Worm (Caenorhabditis elegans): ENCODE data around the gene cutl-23.

Gene cutl-23

ce11 chrIII:5734328-5734727, 35.7 kb upstream of the cutl-23 start:
- TF ChIP-seq klf-2 (GFP tag; conservative IDR thresholded peaks at IDR 0.05): no peak
- TF ChIP-seq tab-1 (GFP tag; IDR thresholded peaks at IDR 0.05): no peak
- TF ChIP-seq T22C8.4 (GFP tag; IDR thresholded peaks at IDR 0.05): no peak

- TF ChIP-seq med-1 (GFP tag; optimal IDR thresholded peaks at IDR 0.05; ENCODE audit: insufficient read depth) (no peak), cog-1 (tag; optimal IDR thresholded peaks at IDR 0.05) (no peak), ref-1 (GFP tag; conservative IDR thresholded peaks at IDR 0.05) (no peak), ztf-23 (GFP tag; IDR thresholded peaks at IDR 0.05) (no peak), tab-1 (GFP tag; IDR thresholded peaks at IDR 0.05) (no peak), T22C8.4 (GFP tag; IDR thresholded peaks at IDR 0.05) (no peak), ztf-29 (GFP tag; IDR thresholded peaks at IDR 0.05) (no peak), flt-1 (GFP tag; IDR thresholded peaks at IDR 0.05) (no peak), klf-2 (GFP tag; conservative IDR thresholded peaks at IDR 0.05) (no peak)
Measured at ce11 chrIII:5734905-5735304, 35.1 kb upstream of the cutl-23 start, which contains the start of gene B0244.10. Gene B0244.10 (plus strand): TSS chrIII:5735158.

ce11 chrIII:5737708-5738107, 32.3 kb upstream of the cutl-23 start, which contains the start of gene B0244.6:
Gene B0244.6 (plus strand): TSS chrIII:5738008.
- TF ChIP-seq med-1 (GFP tag; optimal IDR thresholded peaks at IDR 0.05; ENCODE audit: insufficient read depth): no peak
- TF ChIP-seq ztf-29 (GFP tag; IDR thresholded peaks at IDR 0.05): no peak
- no peak for TF ChIP-seq cog-1 (tag; optimal IDR thresholded peaks at IDR 0.05)
- no peak for TF ChIP-seq ztf-23 (GFP tag; IDR thresholded peaks at IDR 0.05)
- no peak for TF ChIP-seq T22C8.4 (GFP tag; IDR thresholded peaks at IDR 0.05)
- no peak for TF ChIP-seq tab-1 (GFP tag; IDR thresholded peaks at IDR 0.05)
- no peak for TF ChIP-seq klf-2 (GFP tag; conservative IDR thresholded peaks at IDR 0.05)
- no peak for TF ChIP-seq ref-1 (GFP tag; conservative IDR thresholded peaks at IDR 0.05)
- TF ChIP-seq flt-1 (GFP tag; IDR thresholded peaks at IDR 0.05): no peak

ce11 chrIII:5740666-5741065, 29.3 kb upstream of the cutl-23 start, which contains the start of gene B0244.16:
Gene B0244.16 (plus strand): TSS chrIII:5740966.
- TF ChIP-seq cog-1 (tag; optimal IDR thresholded peaks at IDR 0.05) (no peak), ref-1 (GFP tag; conservative IDR thresholded peaks at IDR 0.05) (no peak), ztf-23 (GFP tag; IDR thresholded peaks at IDR 0.05) (no peak), ztf-29 (GFP tag; IDR thresholded peaks at IDR 0.05) (no peak), flt-1 (GFP tag; IDR thresholded peaks at IDR 0.05) (no peak), med-1 (GFP tag; optimal IDR thresholded peaks at IDR 0.05; ENCODE audit: insufficient read depth) (no peak), tab-1 (GFP tag; IDR thresholded peaks at IDR 0.05) (no peak), T22C8.4 (GFP tag; IDR thresholded peaks at IDR 0.05) (no peak), klf-2 (GFP tag; conservative IDR thresholded peaks at IDR 0.05) (no peak)

ce11 chrIII:5743084-5743483, 26.9 kb upstream of the cutl-23 start, which contains the start of gene B0244.15:
Gene B0244.15 (plus strand): TSS chrIII:5743384.
- no peak for TF ChIP-seq klf-2 (GFP tag; conservative IDR thresholded peaks at IDR 0.05)
- no peak for TF ChIP-seq cog-1 (tag; optimal IDR thresholded peaks at IDR 0.05)
- no peak for TF ChIP-seq tab-1 (GFP tag; IDR thresholded peaks at IDR 0.05)
- TF ChIP-seq T22C8.4 (GFP tag; IDR thresholded peaks at IDR 0.05): no peak
- no peak for TF ChIP-seq ztf-23 (GFP tag; IDR thresholded peaks at IDR 0.05)
- TF ChIP-seq ztf-29 (GFP tag; IDR thresholded peaks at IDR 0.05): no peak
- TF ChIP-seq med-1 (GFP tag; optimal IDR thresholded peaks at IDR 0.05; ENCODE audit: insufficient read depth): no peak
- TF ChIP-seq ref-1 (GFP tag; conservative IDR thresholded peaks at IDR 0.05): no peak
- no peak for TF ChIP-seq flt-1 (GFP tag; IDR thresholded peaks at IDR 0.05)

ce11 chrIII:5744579-5744978, 25.4 kb upstream of the cutl-23 start, which contains the start of gene B0244.5:
Gene B0244.5 (plus strand): TSS chrIII:5744879.
- no peak for TF ChIP-seq flt-1 (GFP tag; IDR thresholded peaks at IDR 0.05)
- no peak for TF ChIP-seq med-1 (GFP tag; optimal IDR thresholded peaks at IDR 0.05; ENCODE audit: insufficient read depth)
- TF ChIP-seq T22C8.4 (GFP tag; IDR thresholded peaks at IDR 0.05): no peak
- TF ChIP-seq tab-1 (GFP tag; IDR thresholded peaks at IDR 0.05): no peak
- no peak for TF ChIP-seq klf-2 (GFP tag; conservative IDR thresholded peaks at IDR 0.05)
- TF ChIP-seq ref-1 (GFP tag; conservative IDR thresholded peaks at IDR 0.05): no peak
- no peak for TF ChIP-seq ztf-29 (GFP tag; IDR thresholded peaks at IDR 0.05)
- no peak for TF ChIP-seq ztf-23 (GFP tag; IDR thresholded peaks at IDR 0.05)

ce11 chrIII:5747185-5747584, 22.8 kb upstream of the cutl-23 start, which contains the start of gene B0244.4:
Gene B0244.4 (plus strand): TSS chrIII:5747485.
- TF ChIP-seq ref-1 (GFP tag; conservative IDR thresholded peaks at IDR 0.05): no peak
- TF ChIP-seq klf-2 (GFP tag; conservative IDR thresholded peaks at IDR 0.05): no peak
- no peak for TF ChIP-seq ztf-29 (GFP tag; IDR thresholded peaks at IDR 0.05)
- TF ChIP-seq T22C8.4 (GFP tag; IDR thresholded peaks at IDR 0.05): no peak
- TF ChIP-seq tab-1 (GFP tag; IDR thresholded peaks at IDR 0.05): no peak
- no peak for TF ChIP-seq ztf-23 (GFP tag; IDR thresholded peaks at IDR 0.05)
- no peak for TF ChIP-seq flt-1 (GFP tag; IDR thresholded peaks at IDR 0.05)
- TF ChIP-seq cog-1 (tag; optimal IDR thresholded peaks at IDR 0.05): no peak
- no peak for TF ChIP-seq med-1 (GFP tag; optimal IDR thresholded peaks at IDR 0.05; ENCODE audit: insufficient read depth)

ce11 chrIII:5748360-5748759, 21.6 kb upstream of the cutl-23 start:
- TF ChIP-seq flt-1 (GFP tag; IDR thresholded peaks at IDR 0.05): no peak

ce11 chrIII:5750503-5750902, 19.5 kb upstream of the cutl-23 start:
- TF ChIP-seq tab-1 (GFP tag; IDR thresholded peaks at IDR 0.05): no peak
- TF ChIP-seq cog-1 (tag; optimal IDR thresholded peaks at IDR 0.05): no peak
- TF ChIP-seq T22C8.4 (GFP tag; IDR thresholded peaks at IDR 0.05): no peak
- no peak for TF ChIP-seq ztf-29 (GFP tag; IDR thresholded peaks at IDR 0.05)
- no peak for TF ChIP-seq klf-2 (GFP tag; conservative IDR thresholded peaks at IDR 0.05)

- TF ChIP-seq ztf-29 (GFP tag; IDR thresholded peaks at IDR 0.05) (no peak), tab-1 (GFP tag; IDR thresholded peaks at IDR 0.05) (no peak), T22C8.4 (GFP tag; IDR thresholded peaks at IDR 0.05) (peak; percentile 32; the same call in 1 of the 2 replicates)
Measured at ce11 chrIII:5755204-5755603, 14.8 kb upstream of the cutl-23 start, which contains the start of gene ida-1. Gene ida-1 (plus strand): TSS chrIII:5755539.

Data from whole organism, midembryonic.